Fruit fly (Drosophila melanogaster) whole organism, adult: Measurements from ENCODE around the gene Cyp28d1.

Source experiments
- CG12768 ChIP-seq: fragments of 200-800 bp; sonication (Bioruptor generic); optimal IDR thresholded peaks from 2 replicates; lab custom pipeline; 2017; ENCODE audit warnings: missing biosample characterization, missing genetic modification characterization, mild to moderate bottlenecking, moderate library complexity, missing genetic modification reagents
- CG1620 ChIP-seq: fragments of 200-800 bp; sonication (Bioruptor generic); optimal IDR thresholded peaks from 2 replicates; lab custom pipeline; 2016; ENCODE audit warnings: missing biosample characterization, missing genetic modification characterization
- CG5204 ChIP-seq: fragments of 200-800 bp; sonication (Bioruptor generic); optimal IDR thresholded peaks from 2 replicates; lab custom pipeline; 2016; ENCODE audit warnings: missing biosample characterization, missing genetic modification characterization
- CG7101 ChIP-seq: fragments of 200-800 bp; sonication (Bioruptor generic); optimal IDR thresholded peaks from 2 replicates; lab custom pipeline; 2018; ENCODE audit warnings: missing biosample characterization, mild to moderate bottlenecking, missing genetic modification characterization, moderate library complexity
- bab1 ChIP-seq: fragments of 200-800 bp; sonication (Bioruptor generic); optimal IDR thresholded peaks from 3 replicates; lab custom pipeline; 2019; ENCODE audit warnings: missing biosample characterization, mild to moderate bottlenecking, missing genetic modification characterization, moderate library complexity
- cic ChIP-seq: fragments of 200-800 bp; sonication (Bioruptor generic); optimal IDR thresholded peaks from 2 replicates; lab custom pipeline; 2017; ENCODE audit warnings: missing biosample characterization, mild to moderate bottlenecking, missing genetic modification characterization, moderate library complexity
- kay ChIP-seq: fragments of 200-800 bp; sonication (Bioruptor generic); peaks from one replicate; lab custom pipeline; 2016; ENCODE audit warnings: missing biosample characterization, missing genetic modification characterization, borderline replicate concordance

DNA sequence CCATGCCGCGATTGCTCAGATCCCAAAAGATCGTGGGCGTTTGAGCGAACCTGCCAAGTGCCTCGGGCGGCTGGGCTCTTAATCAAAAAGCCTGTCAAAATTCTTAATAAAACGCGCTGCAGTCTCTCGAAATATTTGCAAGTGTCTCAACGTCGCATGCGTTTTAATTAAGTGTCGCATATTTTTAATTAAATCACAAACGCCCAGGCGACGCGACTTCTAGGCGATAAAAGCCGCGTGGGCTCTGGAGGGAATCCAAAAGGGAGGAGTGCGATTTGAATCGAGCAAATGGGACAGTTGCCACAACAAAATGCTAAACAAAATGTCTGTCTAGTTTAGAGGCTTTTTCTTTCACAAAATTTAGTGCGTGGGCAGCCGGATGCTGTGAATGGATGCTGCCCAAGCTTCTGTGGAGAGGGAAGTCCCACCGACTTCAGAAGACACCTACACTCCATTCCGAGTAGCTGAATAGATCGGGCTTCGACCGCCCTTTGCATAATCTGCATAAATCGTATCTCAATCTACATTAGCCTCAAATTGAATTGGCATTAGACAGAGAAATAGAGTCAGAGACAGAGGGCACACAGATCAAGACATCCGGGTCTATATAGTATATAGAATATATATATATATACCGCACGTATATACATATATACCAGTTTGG is 16.8 kb downstream of the Cyp28d1 start:
- no peak for TF ChIP-seq CG12768 (GFP tag; lab: Kevin White, UChicago)
- TF ChIP-seq kay (GFP tag; lab: Kevin White, UChicago): no peak
- no peak for TF ChIP-seq CG1620 (GFP tag; lab: Kevin White, UChicago)
- TF ChIP-seq CG7101 (tag; lab: Kevin White, UChicago): no peak
- TF ChIP-seq bab1 (GFP tag; lab: Kevin White, UChicago): no peak
- no peak for TF ChIP-seq CG5204 (GFP tag; lab: Kevin White, UChicago)
- no peak for TF ChIP-seq cic (GFP tag; lab: Kevin White, UChicago)
